Worm (Caenorhabditis elegans) whole organism, midembryonic: Measurements from ENCODE around the gene T19D12.5.

Experiments
- T22C8.4 ChIP-seq: fragments of 200-800 bp; sonication (Bioruptor generic); IDR thresholded peaks from 2 replicates; pipeline ENCODE4 v1.3.6; 2022; ENCODE audit warnings: missing genetic modification characterization, missing compliant biosample characterization
- cog-1 ChIP-seq: sonication (generic microtip); optimal IDR thresholded peaks from 2 replicates; lab custom pipeline; 2016; ENCODE audit warnings: missing genetic modification characterization, missing compliant biosample characterization
- flt-1 ChIP-seq: fragments of 200-800 bp; sonication (Bioruptor generic); IDR thresholded peaks from 2 replicates; pipeline ENCODE4 v1.3.6; 2022; ENCODE audit warnings: missing genetic modification characterization, missing compliant biosample characterization
- klf-2 ChIP-seq: fragments of 200-800 bp; sonication (Bioruptor generic); conservative IDR thresholded peaks from 2 replicates; pipeline ENCODE4 v1.3.6; 2022; ENCODE audit warnings: missing genetic modification reagents, missing genetic modification characterization, missing compliant biosample characterization
- med-1 ChIP-seq: sonication (generic microtip); optimal IDR thresholded peaks from 2 replicates; lab custom pipeline; 2017; ENCODE audit warnings: missing genetic modification characterization, mild to moderate bottlenecking, missing compliant biosample characterization, antibody characterized with exemption, missing genetic modification reagents; ENCODE audit not compliant: insufficient read depth
- ref-1 ChIP-seq: fragments of 200-800 bp; sonication (Bioruptor generic); conservative IDR thresholded peaks from 2 replicates; pipeline ENCODE4 v1.3.6; 2022; ENCODE audit warnings: missing genetic modification reagents, missing genetic modification characterization, missing compliant biosample characterization
- tab-1 ChIP-seq: fragments of 200-800 bp; sonication (Bioruptor generic); IDR thresholded peaks from 2 replicates; pipeline ENCODE4 v1.3.6; 2022; ENCODE audit warnings: missing genetic modification characterization, missing compliant biosample characterization
- ztf-29 ChIP-seq: fragments of 200-800 bp; sonication (Bioruptor generic); IDR thresholded peaks from 2 replicates; pipeline ENCODE4 v1.3.6; 2022; ENCODE audit warnings: missing genetic modification reagents, missing genetic modification characterization, missing compliant biosample characterization

- TF ChIP-seq flt-1 (GFP tag; lab: Robert Waterston, UW) = no peak
- no peak for TF ChIP-seq klf-2 (GFP tag; lab: Robert Waterston, UW)
- TF ChIP-seq ref-1 (GFP tag; lab: Robert Waterston, UW) = no peak
- no peak for TF ChIP-seq tab-1 (GFP tag; lab: Robert Waterston, UW)
- no peak for TF ChIP-seq T22C8.4 (GFP tag; lab: Robert Waterston, UW)
- no peak for TF ChIP-seq med-1 (GFP tag; lab: Kevin White, UChicago)
- no peak for TF ChIP-seq ztf-29
- no peak for TF ChIP-seq cog-1 (tag; lab: Kevin White, UChicago)
These were observed 27.4 kb downstream of the T19D12.5 start for ce11 chrII:6608626-6609025.
